Worm (Caenorhabditis elegans) whole organism, L4 larva: ENCODE data around the gene F59B1.4.

Experiments used
- F44E2.7 ChIP-seq: fragments of 200-800 bp; sonication (Bioruptor generic); IDR thresholded peaks from 2 replicates; pipeline ENCODE4 v2.1.2; 2022; ENCODE audit warnings: missing genetic modification characterization, missing compliant biosample characterization
- R02D3.7 ChIP-seq: fragments of 150-350 bp; sonication (generic microtip); optimal IDR thresholded peaks from 3 replicates; lab custom pipeline; 2014; ENCODE audit warnings: missing biosample characterization, missing genetic modification characterization
- T20F7.1 ChIP-seq: fragments of 200-800 bp; sonication (Bioruptor generic); optimal IDR thresholded peaks from 2 replicates; lab custom pipeline; 2018; ENCODE audit warnings: mild to moderate bottlenecking, missing genetic modification characterization, missing compliant biosample characterization
- T26A8.4 ChIP-seq: fragments of 200-800 bp; sonication (Bioruptor generic); IDR thresholded peaks from 2 replicates; pipeline ENCODE4 v1.3.6; 2022; ENCODE audit warnings: missing genetic modification characterization, missing compliant biosample characterization
- Y75B8A.6 ChIP-seq: fragments of 200-800 bp; sonication (Bioruptor generic); IDR thresholded peaks from 2 replicates; pipeline ENCODE4 v1.3.6; 2022; ENCODE audit warnings: missing genetic modification reagents, missing genetic modification characterization, missing compliant biosample characterization
- ZK546.5 ChIP-seq, 2 experiments: sonication (generic microtip); optimal IDR thresholded peaks; 2 replicates each; lab custom pipeline; 2017; ENCODE audit warnings: missing biosample characterization in 2 of 2, missing genetic modification characterization in 2 of 2
- aly-2 ChIP-seq: sonication (generic microtip); optimal IDR thresholded peaks from 2 replicates; lab custom pipeline; 2018; ENCODE audit warnings: missing biosample characterization, missing genetic modification characterization
- arid-1 ChIP-seq: fragments of 200-800 bp; sonication (Bioruptor generic); conservative IDR thresholded peaks from 2 replicates; pipeline ENCODE4 v1.3.6; 2022; ENCODE audit warnings: missing genetic modification reagents, missing genetic modification characterization, missing compliant biosample characterization
- ces-1 ChIP-seq: fragments of 150-350 bp; sonication (generic microtip); optimal IDR thresholded peaks from 4 replicates; lab custom pipeline; 2014; ENCODE audit warnings: missing biosample characterization, missing genetic modification reagents, missing genetic modification characterization
- daf-16 ChIP-seq, 3 experiments: sonication (generic microtip); optimal IDR thresholded peaks; 2 replicates each; lab custom pipeline; 2016 to 2017; ENCODE audit warnings: missing genetic modification characterization in 3 of 3, missing genetic modification reagents in 3 of 3, mild to moderate bottlenecking in 2 of 3, missing compliant biosample characterization in 2 of 3, missing biosample characterization in 1 of 3, moderate library complexity in 1 of 3
- dmd-6 ChIP-seq: fragments of 200-800 bp; sonication (Bioruptor generic); IDR thresholded peaks from 2 replicates; pipeline ENCODE4 v1.3.6; 2022; ENCODE audit warnings: missing genetic modification reagents, missing genetic modification characterization, missing compliant biosample characterization
- dmd-8 ChIP-seq: fragments of 200-800 bp; sonication (Bioruptor generic); IDR thresholded peaks from 2 replicates; pipeline ENCODE4 v1.3.6; 2022; ENCODE audit warnings: missing genetic modification characterization, missing compliant biosample characterization
- dve-1 ChIP-seq: sonication (generic microtip); optimal IDR thresholded peaks from 2 replicates; lab custom pipeline; 2017; ENCODE audit warnings: antibody characterized with exemption, mild to moderate bottlenecking, missing genetic modification characterization, missing compliant biosample characterization; ENCODE audit not compliant: insufficient read depth
- hif-1 ChIP-seq, 2 experiments: sonication (generic microtip); optimal IDR thresholded peaks; 2 replicates each; lab custom pipeline; 2016 to 2017; ENCODE audit warnings: missing compliant biosample characterization in 2 of 2, missing genetic modification characterization in 2 of 2, missing genetic modification reagents in 2 of 2, missing genotype in 2 of 2, mild to moderate bottlenecking in 1 of 2
- hlh-11 ChIP-seq: fragments of 200-800 bp; sonication (Bioruptor generic); optimal IDR thresholded peaks from 2 replicates; lab custom pipeline; 2018; ENCODE audit warnings: mild to moderate bottlenecking, missing genetic modification characterization, missing compliant biosample characterization
- hlh-30 ChIP-seq: sonication (generic microtip); optimal IDR thresholded peaks from 2 replicates; lab custom pipeline; 2017; ENCODE audit warnings: antibody characterized with exemption, mild to moderate bottlenecking, missing genetic modification characterization, missing compliant biosample characterization; ENCODE audit not compliant: insufficient read depth
- hmg-1.1 ChIP-seq: fragments of 200-800 bp; sonication (Bioruptor generic); IDR thresholded peaks from 2 replicates; pipeline ENCODE4 v1.3.6; 2022; ENCODE audit warnings: missing genetic modification reagents, missing genetic modification characterization, missing compliant biosample characterization
- lin-1 ChIP-seq: fragments of 200-800 bp; sonication (Bioruptor generic); IDR thresholded peaks from 2 replicates; pipeline ENCODE4 v1.3.6; 2022; ENCODE audit warnings: missing genetic modification reagents, missing genetic modification characterization, missing compliant biosample characterization
- lin-38 ChIP-seq: fragments of 200-800 bp; sonication (Bioruptor generic); IDR thresholded peaks from 2 replicates; pipeline ENCODE4 v1.3.6; 2022; ENCODE audit warnings: missing genetic modification reagents, missing genetic modification characterization, missing compliant biosample characterization
- mdl-1 ChIP-seq, 2 experiments: fragments of 150-350 bp in 1 of 2; sonication (generic microtip) in 1 of 2; optimal IDR thresholded peaks; 2 replicates each; lab custom pipeline; 2014 to 2017; ENCODE audit warnings: missing biosample characterization in 2 of 2, missing genetic modification characterization in 2 of 2
- mep-1 ChIP-seq: fragments of 150-350 bp; sonication (generic microtip); optimal IDR thresholded peaks from 3 replicates; lab custom pipeline; 2014; ENCODE audit warnings: missing biosample characterization, missing genetic modification characterization
- mes-2 ChIP-seq: sonication (generic microtip); optimal IDR thresholded peaks from 2 replicates; lab custom pipeline; 2016; ENCODE audit warnings: missing genotype, mild to moderate bottlenecking, missing genetic modification characterization, missing compliant biosample characterization; ENCODE audit not compliant: poor library complexity, severe bottlenecking
- mxl-3 ChIP-seq: fragments of 200-800 bp; sonication (Bioruptor generic); optimal IDR thresholded peaks from 2 replicates; lab custom pipeline; 2018; ENCODE audit warnings: mild to moderate bottlenecking, missing genetic modification characterization, missing compliant biosample characterization
- nhr-102 ChIP-seq: sonication (generic microtip); optimal IDR thresholded peaks from 2 replicates; lab custom pipeline; 2016; ENCODE audit warnings: mild to moderate bottlenecking, missing genetic modification characterization, moderate library complexity, missing compliant biosample characterization
- nhr-11 ChIP-seq: fragments of 150-350 bp; optimal IDR thresholded peaks from 2 replicates; lab custom pipeline; 2014; ENCODE audit warnings: missing biosample characterization, missing genetic modification characterization
- nhr-237 ChIP-seq: sonication (generic microtip); optimal IDR thresholded peaks from 2 replicates; lab custom pipeline; 2017; ENCODE audit warnings: missing biosample characterization, missing genetic modification characterization
- nhr-25 ChIP-seq: sonication (generic microtip); optimal IDR thresholded peaks from 2 replicates; lab custom pipeline; 2017; ENCODE audit warnings: missing genetic modification characterization, mild to moderate bottlenecking, missing compliant biosample characterization, antibody characterized with exemption, moderate library complexity, borderline replicate concordance; ENCODE audit not compliant: insufficient read depth
- nhr-48 ChIP-seq: sonication (generic microtip); optimal IDR thresholded peaks from 2 replicates; lab custom pipeline; 2016; ENCODE audit warnings: mild to moderate bottlenecking, missing genetic modification characterization, missing compliant biosample characterization
- nhr-77 ChIP-seq: fragments of 150-350 bp; optimal IDR thresholded peaks from 2 replicates; lab custom pipeline; 2014; ENCODE audit warnings: missing biosample characterization, missing genetic modification characterization
- php-3 ChIP-seq: fragments of 200-800 bp; sonication (Bioruptor generic); IDR thresholded peaks from 2 replicates; pipeline ENCODE4 v1.3.6; 2022; ENCODE audit warnings: missing genetic modification reagents, missing genetic modification characterization, missing compliant biosample characterization
- pqm-1 ChIP-seq: sonication (generic microtip); optimal IDR thresholded peaks from 2 replicates; lab custom pipeline; 2017; ENCODE audit warnings: missing biosample characterization, missing genetic modification characterization
- rbr-2 ChIP-seq: sonication (generic microtip); optimal IDR thresholded peaks from 2 replicates; lab custom pipeline; 2016; ENCODE audit warnings: missing genotype, missing genetic modification characterization, missing compliant biosample characterization
- saeg-2 ChIP-seq: fragments of 200-800 bp; sonication (Bioruptor generic); IDR thresholded peaks from 2 replicates; pipeline ENCODE4 v1.3.6; 2022; ENCODE audit warnings: missing genetic modification reagents, missing genetic modification characterization, missing compliant biosample characterization
- tag-97 ChIP-seq: fragments of 200-800 bp; sonication (Bioruptor generic); IDR thresholded peaks from 2 replicates; pipeline ENCODE4 v1.3.6; 2022; ENCODE audit warnings: missing genetic modification characterization, missing compliant biosample characterization
- unc-39 ChIP-seq: sonication (generic microtip); optimal IDR thresholded peaks from 2 replicates; lab custom pipeline; 2017; ENCODE audit warnings: missing biosample characterization, missing genetic modification characterization
- unc-62 ChIP-seq, 3 experiments: fragments of 150-350 bp in 1 of 3; sonication (generic microtip); optimal IDR thresholded peaks in 2 of 3; peaks in 1 of 3; 1 replicate in 1 of 3; 2 replicates in 2 of 3; lab custom pipeline; 2014 to 2017; ENCODE audit warnings: missing biosample characterization in 3 of 3, missing genetic modification characterization in 3 of 3, missing genetic modification reagents in 3 of 3, missing genotype in 1 of 3
- zfp-2 ChIP-seq: sonication (generic microtip); optimal IDR thresholded peaks from 2 replicates; lab custom pipeline; 2016; ENCODE audit warnings: mild to moderate bottlenecking, missing genetic modification characterization, missing compliant biosample characterization
- zfp-3 ChIP-seq: fragments of 200-800 bp; sonication (Bioruptor generic); conservative IDR thresholded peaks from 2 replicates; pipeline ENCODE4 v1.3.6; 2022; ENCODE audit warnings: missing genetic modification reagents, missing genetic modification characterization, missing compliant biosample characterization
- zip-11 ChIP-seq: fragments of 200-800 bp; sonication (Bioruptor generic); IDR thresholded peaks from 2 replicates; pipeline ENCODE4 v1.3.6; 2022; ENCODE audit warnings: missing genetic modification characterization, missing compliant biosample characterization
- zip-2 ChIP-seq: fragments of 150-350 bp; optimal IDR thresholded peaks from 2 replicates; lab custom pipeline; 2014; ENCODE audit warnings: missing biosample characterization, missing genetic modification characterization

F59B1.4 gene

ce11 chrV:3634293-3635016, 7.6 kb upstream of the F59B1.4 start (continued):
- TF ChIP-seq unc-62 (GFP tag; optimal IDR thresholded peaks at IDR 0.05 in 1 of 2; lab: Kevin White, UChicago) = peak in 1 of 2 experiments; percentile 89
- no peak for TF ChIP-seq unc-62 (tag; optimal IDR thresholded peaks at IDR 0.05; lab: Kevin White, UChicago)
- peak; percentile 72 for TF ChIP-seq nhr-77 (tag; lab: Kevin White, UChicago)
- TF ChIP-seq lin-38 = 0 out of 2 replicates have a peak, but pooled peaks have one; percentile 31
- peak; percentile 44 for TF ChIP-seq mes-2
- TF ChIP-seq dmd-6 (GFP tag; lab: Robert Waterston, UW) = peak; percentile 71
- 0 out of 2 replicates have a peak, but pooled peaks have one; percentile 9 for TF ChIP-seq saeg-2
- peak; percentile 91 for TF ChIP-seq nhr-102 (tag; lab: Kevin White, UChicago)
- TF ChIP-seq unc-39 (tag; lab: Kevin White, UChicago) = no peak
- 0 out of 2 replicates have a peak, but pooled peaks have one; percentile 12 for TF ChIP-seq lin-1 (GFP tag; lab: Robert Waterston, UW)
- TF ChIP-seq ZK546.5 (tag; optimal IDR thresholded peaks at IDR 0.05; lab: Kevin White, UChicago) = no peak
- TF ChIP-seq hlh-30 (tag; lab: Kevin White, UChicago) = peak; percentile 83
- peak in 1 of 2 experiments; percentile 32 for TF ChIP-seq daf-16 (GFP tag; optimal IDR thresholded peaks at IDR 0.05; lab: Kevin White, UChicago)
- TF ChIP-seq daf-16 (tag; optimal IDR thresholded peaks at IDR 0.05; lab: Kevin White, UChicago) = peak; percentile 98
- peak; percentile 78 for TF ChIP-seq hlh-11 (tag; lab: Kevin White, UChicago)
- peak; percentile 77; the same call in 1 of the 2 replicates for TF ChIP-seq zfp-3
- peak in 1 of 2 experiments; percentile 57 for TF ChIP-seq mdl-1 (tag; optimal IDR thresholded peaks at IDR 0.05; lab: Kevin White, UChicago)
- peak; percentile 14 for TF ChIP-seq zip-2 (tag; lab: Kevin White, UChicago)

- TF ChIP-seq T20F7.1 (peak; percentile 4), hlh-30 (tag; lab: Kevin White, UChicago) (peak; percentile 27), zip-11 (GFP tag; lab: Robert Waterston, UW) (no peak), tag-97 (GFP tag; lab: Robert Waterston, UW) (no peak)
Measured at ce11 chrV:3633041-3633440, 6.2 kb upstream of the F59B1.4 start, which contains the start of gene F59B1.2. TSS of gene F59B1.2 (plus strand) at chrV:3633341.

ce11 chrV:3632249-3633030, 5.6 kb upstream of the F59B1.4 start:
- TF ChIP-seq zfp-2 (tag; lab: Kevin White, UChicago) (no peak), pqm-1 (peak; percentile 31), dmd-6 (GFP tag; lab: Robert Waterston, UW) (peak; percentile 88), T20F7.1 (no peak), hlh-11 (tag; lab: Kevin White, UChicago) (peak; percentile 76), mep-1 (tag; lab: Kevin White, UChicago) (peak; percentile 47), Y75B8A.6 (no peak), F44E2.7 (GFP tag; lab: Robert Waterston, UW) (no peak), php-3 (GFP tag; lab: Robert Waterston, UW) (peak; percentile 72; the same call in 1 of the 2 replicates), T26A8.4 (no peak), arid-1 (no peak), hlh-30 (tag; lab: Kevin White, UChicago) (peak; percentile 68), rbr-2 (no peak), hmg-1.1 (no peak), nhr-102 (tag; lab: Kevin White, UChicago) (peak; percentile 74), ces-1 (GFP tag; lab: Kevin White, UChicago) (no peak), dve-1 (peak; percentile 83), mdl-1 (tag; optimal IDR thresholded peaks at IDR 0.05; lab: Kevin White, UChicago) (peak in 1 of 2 experiments; percentile 27), nhr-11 (no peak), aly-2 (tag; lab: Kevin White, UChicago) (no peak), nhr-77 (tag; lab: Kevin White, UChicago) (peak; percentile 78), hif-1 (tag; optimal IDR thresholded peaks at IDR 0.05; lab: Kevin White, UChicago) (peak in 1 of 2 experiments; percentile 8), nhr-237 (tag; lab: Kevin White, UChicago) (no peak), nhr-48 (peak; percentile 67), dmd-8 (GFP tag; lab: Robert Waterston, UW) (no peak), daf-16 (GFP tag; optimal IDR thresholded peaks at IDR 0.05; lab: Kevin White, UChicago) (no peak), daf-16 (tag; optimal IDR thresholded peaks at IDR 0.05; lab: Kevin White, UChicago) (peak; percentile 96), nhr-25 (tag; lab: Kevin White, UChicago) (no peak), R02D3.7 (no peak), mxl-3 (no peak)
